Worm (Caenorhabditis elegans) whole organism, midembryonic: ENCODE measurements around the gene Y51H4A.8.

Experiments
- T22C8.4 ChIP-seq: fragments of 200-800 bp; sonication (Bioruptor generic); IDR thresholded peaks from 2 replicates; pipeline ENCODE4 v1.3.6; 2022; ENCODE audit warnings: missing genetic modification characterization, missing compliant biosample characterization
- flt-1 ChIP-seq: fragments of 200-800 bp; sonication (Bioruptor generic); IDR thresholded peaks from 2 replicates; pipeline ENCODE4 v1.3.6; 2022; ENCODE audit warnings: missing genetic modification characterization, missing compliant biosample characterization
- klf-2 ChIP-seq: fragments of 200-800 bp; sonication (Bioruptor generic); conservative IDR thresholded peaks from 2 replicates; pipeline ENCODE4 v1.3.6; 2022; ENCODE audit warnings: missing genetic modification reagents, missing genetic modification characterization, missing compliant biosample characterization
- med-1 ChIP-seq: sonication (generic microtip); optimal IDR thresholded peaks from 2 replicates; lab custom pipeline; 2017; ENCODE audit warnings: missing genetic modification characterization, mild to moderate bottlenecking, missing compliant biosample characterization, antibody characterized with exemption, missing genetic modification reagents; ENCODE audit not compliant: insufficient read depth
- ref-1 ChIP-seq: fragments of 200-800 bp; sonication (Bioruptor generic); conservative IDR thresholded peaks from 2 replicates; pipeline ENCODE4 v1.3.6; 2022; ENCODE audit warnings: missing genetic modification reagents, missing genetic modification characterization, missing compliant biosample characterization
- ztf-23 ChIP-seq: fragments of 200-800 bp; sonication (Bioruptor generic); IDR thresholded peaks from 2 replicates; pipeline ENCODE4 v1.3.6; 2022; ENCODE audit warnings: missing genetic modification reagents, missing genetic modification characterization, missing compliant biosample characterization
- ztf-29 ChIP-seq: fragments of 200-800 bp; sonication (Bioruptor generic); IDR thresholded peaks from 2 replicates; pipeline ENCODE4 v1.3.6; 2022; ENCODE audit warnings: missing genetic modification reagents, missing genetic modification characterization, missing compliant biosample characterization

ce11 chrIV:16602676-16603075 lies 24.3 kb upstream of the Y51H4A.8 start, which contains the start of gene col-137:
- no peak for TF ChIP-seq flt-1 (GFP tag; lab: Robert Waterston, UW)
- no peak for TF ChIP-seq med-1
- no peak for TF ChIP-seq ref-1
- no peak for TF ChIP-seq ztf-29 (GFP tag; lab: Robert Waterston, UW)
- TF ChIP-seq klf-2 (GFP tag; lab: Robert Waterston, UW), result no peak
- no peak for TF ChIP-seq T22C8.4 (GFP tag; lab: Robert Waterston, UW)
- no peak for TF ChIP-seq ztf-23
